Fruit fly (Drosophila melanogaster): ENCODE measurements around the gene lectin-28C.
A peak's percentile ranks its signal among the peaks of the same experiment; 100 is the strongest.

DNA sequence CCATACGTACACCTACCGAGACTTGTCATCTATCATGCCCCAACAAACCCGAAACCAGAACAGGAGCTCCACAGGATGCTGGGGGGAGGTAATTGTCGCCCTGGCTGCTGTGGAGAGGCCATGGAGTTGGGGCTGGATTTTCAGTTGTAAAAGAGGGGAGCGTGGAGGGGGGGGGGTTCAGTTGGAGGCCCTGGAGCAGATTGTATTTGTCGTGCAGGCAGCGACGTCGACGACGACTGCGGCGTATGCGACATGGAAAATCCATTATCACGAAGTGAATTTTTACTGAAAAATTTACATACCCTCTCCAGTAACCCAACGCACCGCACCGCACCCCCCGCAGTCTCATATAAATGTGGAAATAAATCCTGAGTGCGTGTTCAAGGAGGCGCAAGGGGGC, 23.2 kb upstream of the lectin-28C start:
- no peak for TF ChIP-seq CG10669 (GFP tag; optimal IDR thresholded peaks at IDR 0.05)
- TF ChIP-seq Smox (GFP tag; optimal IDR thresholded peaks at IDR 0.05), result no peak
- no peak for TF ChIP-seq CG6808 (GFP tag; optimal IDR thresholded peaks at IDR 0.05)
- peak; percentile 51 for TF ChIP-seq svp (GFP tag)
- no peak for TF ChIP-seq Ets21C (GFP tag; optimal IDR thresholded peaks at IDR 0.05)
- no peak for TF ChIP-seq Sox102F (GFP tag; optimal IDR thresholded peaks at IDR 0.05)

Measured in whole organism, prepupa.